Fruit fly (Drosophila melanogaster) whole organism, prepupa: ENCODE results near the gene CG5151.

ENCODE experiments used
- Blimp-1 ChIP-seq: fragments of 200-800 bp; sonication (Bioruptor generic); optimal IDR thresholded peaks from 3 replicates; lab custom pipeline; 2017; ENCODE audit warnings: missing biosample characterization, missing genetic modification characterization, mild to moderate bottlenecking, moderate library complexity, missing genetic modification reagents
- CG10631 ChIP-seq: fragments of 200-800 bp; sonication (Bioruptor generic); optimal IDR thresholded peaks from 2 replicates; lab custom pipeline; 2016; ENCODE audit warnings: missing biosample characterization, missing genetic modification characterization
- CG10669 ChIP-seq: fragments of 200-800 bp; sonication (Bioruptor generic); optimal IDR thresholded peaks from 3 replicates; lab custom pipeline; 2018; ENCODE audit warnings: missing biosample characterization, mild to moderate bottlenecking, missing genetic modification characterization, moderate library complexity
- CG11294 ChIP-seq: fragments of 200-800 bp; sonication (Bioruptor generic); IDR thresholded peaks from 2 replicates; pipeline ENCODE4 v1.3.6; 2022; ENCODE audit warnings: missing biosample characterization, missing genetic modification characterization
- CG15336 ChIP-seq: fragments of 200-800 bp; sonication (Bioruptor generic); IDR thresholded peaks from 2 replicates; pipeline ENCODE4 v1.3.6; 2022; ENCODE audit warnings: missing biosample characterization, missing genetic modification characterization
- CG1621 ChIP-seq: fragments of 200-800 bp; sonication (Bioruptor generic); optimal IDR thresholded peaks from 3 replicates; lab custom pipeline; 2018; ENCODE audit warnings: missing biosample characterization, mild to moderate bottlenecking, missing genetic modification characterization
- CG16779 ChIP-seq: fragments of 200-800 bp; sonication (Bioruptor generic); optimal IDR thresholded peaks from 3 replicates; lab custom pipeline; 2017; ENCODE audit warnings: missing biosample characterization, mild to moderate bottlenecking, missing genetic modification characterization
- CG31627 ChIP-seq: fragments of 200-800 bp; sonication (Bioruptor generic); optimal IDR thresholded peaks from 3 replicates; lab custom pipeline; 2016; ENCODE audit warnings: missing biosample characterization, missing genetic modification characterization
- CG34406 ChIP-seq: fragments of 200-800 bp; sonication (Bioruptor generic); optimal IDR thresholded peaks from 3 replicates; lab custom pipeline; 2016; ENCODE audit warnings: missing biosample characterization, missing genetic modification characterization
- CG4318 ChIP-seq: fragments of 200-800 bp; sonication (Bioruptor generic); optimal IDR thresholded peaks from 3 replicates; lab custom pipeline; 2017; ENCODE audit warnings: missing biosample characterization, mild to moderate bottlenecking, missing genetic modification characterization
- CG6163 ChIP-seq: fragments of 200-800 bp; sonication (Bioruptor generic); IDR thresholded peaks from 3 replicates; pipeline ENCODE4 v1.3.6; 2022; ENCODE audit warnings: missing biosample characterization, missing genetic modification characterization
- CG6808 ChIP-seq: fragments of 200-800 bp; sonication (Bioruptor generic); optimal IDR thresholded peaks from 3 replicates; lab custom pipeline; 2017; ENCODE audit warnings: missing biosample characterization, missing genetic modification characterization, mild to moderate bottlenecking, moderate library complexity, missing genetic modification reagents
- CG7368 ChIP-seq: fragments of 200-800 bp; sonication (Bioruptor generic); optimal IDR thresholded peaks from 3 replicates; lab custom pipeline; 2016; ENCODE audit warnings: missing biosample characterization, missing genetic modification characterization
- CG8119 ChIP-seq: fragments of 200-800 bp; sonication (Bioruptor generic); IDR thresholded peaks from 3 replicates; pipeline ENCODE4 v1.3.6; 2022; ENCODE audit warnings: missing biosample characterization, missing genetic modification characterization
- CG9139 ChIP-seq: fragments of 200-800 bp; sonication (Bioruptor generic); optimal IDR thresholded peaks from 3 replicates; lab custom pipeline; 2017; ENCODE audit warnings: missing biosample characterization, mild to moderate bottlenecking, missing genetic modification characterization
- Eip75B ChIP-seq: fragments of 200-800 bp; sonication (Bioruptor generic); optimal IDR thresholded peaks from 3 replicates; lab custom pipeline; 2016; ENCODE audit warnings: missing biosample characterization, missing genetic modification characterization
- Eip78C ChIP-seq: fragments of 200-800 bp; sonication (Bioruptor generic); peaks from one replicate; lab custom pipeline; 2016; ENCODE audit warnings: missing biosample characterization, missing genetic modification characterization
- Eip93F ChIP-seq: fragments of 200-800 bp; sonication (Bioruptor generic); optimal IDR thresholded peaks from 2 replicates; lab custom pipeline; 2016; ENCODE audit warnings: missing biosample characterization, mild to moderate bottlenecking, missing genetic modification characterization
- Ets21C ChIP-seq: fragments of 200-800 bp; sonication (Bioruptor generic); optimal IDR thresholded peaks from 3 replicates; lab custom pipeline; 2016; ENCODE audit warnings: missing biosample characterization, missing genetic modification characterization
- Ets96B ChIP-seq: fragments of 200-800 bp; optimal IDR thresholded peaks from 2 replicates; lab custom pipeline; 2019; ENCODE audit warnings: missing biosample characterization, mild to moderate bottlenecking, missing genetic modification characterization, moderate library complexity
- Hr4 ChIP-seq: fragments of 200-800 bp; sonication (Bioruptor generic); optimal IDR thresholded peaks from 3 replicates; lab custom pipeline; 2016; ENCODE audit warnings: missing biosample characterization, missing genetic modification characterization
- Lpt ChIP-seq: fragments of 200-800 bp; sonication (Bioruptor generic); optimal IDR thresholded peaks from 3 replicates; lab custom pipeline; 2016; ENCODE audit warnings: missing biosample characterization, missing genetic modification characterization
- Sox14 ChIP-seq: fragments of 200-800 bp; sonication (Bioruptor generic); optimal IDR thresholded peaks from 3 replicates; lab custom pipeline; 2016; ENCODE audit warnings: missing biosample characterization, missing genetic modification characterization
- Sox15 ChIP-seq: fragments of 200-800 bp; sonication (Bioruptor generic); optimal IDR thresholded peaks from 3 replicates; lab custom pipeline; 2016; ENCODE audit warnings: missing biosample characterization, missing genetic modification characterization
- cyc ChIP-seq: fragments of 200-800 bp; sonication (Bioruptor generic); optimal IDR thresholded peaks from 3 replicates; lab custom pipeline; 2016; ENCODE audit warnings: missing biosample characterization, missing genetic modification characterization
- dac ChIP-seq: fragments of 200-800 bp; sonication (Bioruptor generic); optimal IDR thresholded peaks from 2 replicates; lab custom pipeline; 2017; ENCODE audit warnings: missing biosample characterization, mild to moderate bottlenecking, missing genetic modification characterization
- dsx ChIP-seq: fragments of 200-800 bp; optimal IDR thresholded peaks from 3 replicates; lab custom pipeline; 2019; ENCODE audit warnings: missing biosample characterization, mild to moderate bottlenecking, missing genetic modification characterization, moderate library complexity; ENCODE audit not compliant: poor library complexity, severe bottlenecking
- esn ChIP-seq: fragments of 200-800 bp; sonication (Bioruptor generic); optimal IDR thresholded peaks from 2 replicates; lab custom pipeline; 2016; ENCODE audit warnings: missing biosample characterization, mild to moderate bottlenecking, missing genetic modification characterization, moderate library complexity
- fd85E ChIP-seq: fragments of 200-800 bp; sonication (Bioruptor generic); optimal IDR thresholded peaks from 3 replicates; lab custom pipeline; 2016; ENCODE audit warnings: missing biosample characterization, missing genetic modification characterization
- fkh ChIP-seq: fragments of 200-800 bp; sonication (Bioruptor generic); optimal IDR thresholded peaks from 3 replicates; lab custom pipeline; 2017; ENCODE audit warnings: missing biosample characterization, mild to moderate bottlenecking, missing genetic modification characterization, moderate library complexity
- net ChIP-seq: fragments of 200-800 bp; sonication (Bioruptor generic); optimal IDR thresholded peaks from 3 replicates; lab custom pipeline; 2016; ENCODE audit warnings: missing biosample characterization, missing genetic modification characterization
- pdm3 ChIP-seq: fragments of 200-800 bp; sonication (Bioruptor generic); optimal IDR thresholded peaks from 3 replicates; lab custom pipeline; 2016; ENCODE audit warnings: missing biosample characterization, missing genetic modification characterization
- spab ChIP-seq: fragments of 200-800 bp; sonication (Bioruptor generic); optimal IDR thresholded peaks from 2 replicates; lab custom pipeline; 2017; ENCODE audit warnings: missing biosample characterization, mild to moderate bottlenecking, missing genetic modification characterization, missing genetic modification reagents
- svp ChIP-seq: fragments of 200-800 bp; sonication (Bioruptor generic); peaks from one replicate; lab custom pipeline; 2016; ENCODE audit warnings: missing biosample characterization, missing genetic modification characterization
- topi ChIP-seq: fragments of 200-800 bp; sonication (Bioruptor generic); optimal IDR thresholded peaks from 3 replicates; lab custom pipeline; 2016; ENCODE audit warnings: missing biosample characterization, missing genetic modification characterization

The CG5151 gene

DNA sequence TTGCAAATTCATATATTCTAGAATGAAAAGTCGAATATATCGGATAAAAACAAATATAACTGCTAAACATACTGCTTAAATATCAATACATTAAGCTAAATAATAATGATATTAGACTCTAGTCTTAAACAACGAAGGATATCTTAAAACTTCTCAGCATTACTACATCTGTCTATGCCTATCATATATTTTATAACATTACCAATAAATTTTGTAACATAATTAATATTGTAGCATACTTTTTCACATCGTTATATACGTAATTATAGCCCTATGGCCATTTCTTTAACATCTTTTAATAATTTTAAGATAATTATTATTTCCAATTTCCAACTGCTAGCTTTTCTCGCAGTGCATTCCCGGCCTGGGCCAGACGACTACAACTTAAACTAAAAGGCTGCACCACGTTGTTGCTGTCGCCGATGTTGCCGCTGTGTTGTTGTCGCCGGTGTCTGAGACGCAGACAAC lies 8.3 kb upstream of the CG5151 start (continued):
- peak; percentile 64 for TF ChIP-seq Sox14 (GFP tag; lab: Kevin White, UChicago)
- peak; percentile 96 for TF ChIP-seq Eip78C (GFP tag; lab: Kevin White, UChicago)
- peak; percentile 4 for TF ChIP-seq CG7368 (GFP tag; lab: Kevin White, UChicago)
- peak; percentile 59 for TF ChIP-seq Eip75B (GFP tag; lab: Kevin White, UChicago)
- TF ChIP-seq CG15336 (GFP tag; lab: Robert Waterston, UW) = 0 out of 2 replicates have a peak, but pooled peaks have one; percentile 28
- peak; percentile 30 for TF ChIP-seq Blimp-1
- TF ChIP-seq dac = no peak
- peak; percentile 71 for TF ChIP-seq dsx (GFP tag; lab: Kevin White, UChicago)
- TF ChIP-seq Sox15 = peak; percentile 66
- TF ChIP-seq fd85E = no peak
- TF ChIP-seq CG10669 (GFP tag; lab: Kevin White, UChicago) = peak; percentile 69
- peak; percentile 83 for TF ChIP-seq CG10631 (GFP tag; lab: Kevin White, UChicago)
- TF ChIP-seq CG1621 (tag; lab: Kevin White, UChicago) = peak; percentile 69
- TF ChIP-seq svp = peak; percentile 80
- TF ChIP-seq topi (GFP tag; lab: Kevin White, UChicago) = peak; percentile 44
- TF ChIP-seq Lpt (GFP tag; lab: Kevin White, UChicago) = no peak
- TF ChIP-seq Ets21C (GFP tag; lab: Kevin White, UChicago) = no peak
- TF ChIP-seq CG11294 (GFP tag; lab: Robert Waterston, UW) = no peak
- TF ChIP-seq CG31627 (GFP tag; lab: Kevin White, UChicago) = peak; percentile 33
- TF ChIP-seq CG9139 (GFP tag; lab: Kevin White, UChicago) = peak; percentile 71
- TF ChIP-seq, all 60 proteins: peak for 49

DNA sequence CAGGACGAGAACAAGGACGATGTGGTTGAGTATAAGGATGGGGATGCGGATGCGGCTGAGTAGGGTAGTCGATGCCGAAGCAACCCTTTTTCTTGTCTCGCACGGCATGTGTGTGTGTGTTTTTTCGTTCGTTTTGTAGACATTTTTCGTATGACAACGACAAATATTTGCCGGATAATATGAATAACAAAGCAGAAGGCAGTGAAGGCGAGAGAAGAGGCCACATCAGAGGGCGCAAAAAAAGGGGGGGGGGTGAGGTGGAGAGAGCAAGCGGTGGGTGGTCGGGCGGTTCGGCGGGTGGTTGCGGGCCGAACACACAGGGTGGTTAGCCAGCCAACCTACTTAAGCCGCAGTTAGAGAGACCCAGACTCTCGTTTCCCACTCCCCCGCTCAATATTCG lies 7.9 kb upstream of the CG5151 start:
- TF ChIP-seq fkh (GFP tag; lab: Kevin White, UChicago) (peak; percentile 18), Ets21C (GFP tag; lab: Kevin White, UChicago) (no peak), CG6163 (GFP tag; lab: Robert Waterston, UW) (no peak), CG8119 (GFP tag; lab: Robert Waterston, UW) (no peak)

DNA sequence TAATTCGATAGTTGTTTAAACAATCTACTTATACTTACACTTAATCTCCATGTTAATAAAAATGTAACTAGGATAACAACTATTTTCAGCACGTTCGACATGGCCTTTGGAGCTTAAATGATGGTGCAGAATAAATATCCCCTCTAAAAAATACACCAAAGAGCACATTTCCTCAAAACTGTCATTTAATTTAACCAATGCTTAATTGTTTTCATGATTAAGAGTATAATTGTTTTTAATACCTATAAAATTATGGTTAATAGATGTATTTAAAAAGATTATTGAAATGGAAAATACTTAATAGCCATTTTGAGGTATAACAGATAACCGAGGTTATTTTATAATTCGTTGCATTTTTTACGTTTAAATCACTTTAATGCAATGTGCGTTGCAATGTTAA lies 6.8 kb upstream of the CG5151 start, which contains the start of gene CG33795:
Gene CG33795, minus strand, starts transcription at position 101 of the 400 bp plus-strand sequence.
- no peak for TF ChIP-seq CG4318 (GFP tag; lab: Kevin White, UChicago)
- TF ChIP-seq Sox14 (GFP tag; lab: Kevin White, UChicago) = no peak
- TF ChIP-seq Ets21C (GFP tag; lab: Kevin White, UChicago) = no peak
- TF ChIP-seq CG34406 (GFP tag; lab: Kevin White, UChicago) = no peak
- TF ChIP-seq pdm3 (GFP tag; lab: Kevin White, UChicago) = no peak
- TF ChIP-seq CG16779 (tag; lab: Kevin White, UChicago) = no peak
- no peak for TF ChIP-seq CG7368 (GFP tag; lab: Kevin White, UChicago)
- TF ChIP-seq, all 60 proteins: peak for 0

DNA sequence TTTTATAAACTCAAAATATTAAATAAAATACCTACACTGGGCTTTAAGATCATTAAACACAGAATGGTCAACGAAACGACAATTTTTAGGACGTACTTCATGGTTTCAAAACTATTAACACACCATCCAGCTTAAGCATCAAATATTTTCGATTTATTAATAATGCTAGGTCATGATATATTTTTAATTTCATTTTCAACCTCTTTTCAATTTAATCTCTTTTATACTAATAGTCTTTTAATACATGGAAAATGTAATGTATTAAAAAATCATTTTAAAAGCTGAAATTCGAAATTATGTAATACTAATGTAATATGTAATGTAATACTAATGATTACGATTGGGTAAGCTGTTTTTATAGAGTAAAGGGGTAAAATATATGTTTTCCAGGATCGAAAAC lies 5.5 kb upstream of the CG5151 start, which contains the start of gene CG33796:
Gene CG33796, minus strand, starts transcription at position 101 of the 400 bp plus-strand sequence.
- no peak for TF ChIP-seq CG31627 (GFP tag; lab: Kevin White, UChicago)
- no peak for TF ChIP-seq CG34406 (GFP tag; lab: Kevin White, UChicago)
- TF ChIP-seq spab = no peak
- TF ChIP-seq esn (GFP tag; lab: Kevin White, UChicago) = no peak
- TF ChIP-seq Ets96B (tag; lab: Kevin White, UChicago) = no peak
- TF ChIP-seq net = no peak
- no peak for TF ChIP-seq Eip93F (GFP tag; lab: Kevin White, UChicago)
- TF ChIP-seq cyc = no peak
- TF ChIP-seq CG6808 = no peak
- no peak for TF ChIP-seq CG1621 (tag; lab: Kevin White, UChicago)
- no peak for TF ChIP-seq pdm3 (GFP tag; lab: Kevin White, UChicago)
- no peak for TF ChIP-seq Sox15
- TF ChIP-seq fd85E = no peak
- TF ChIP-seq Hr4 = no peak
- no peak for TF ChIP-seq CG7368 (GFP tag; lab: Kevin White, UChicago)
- no peak for TF ChIP-seq Sox14 (GFP tag; lab: Kevin White, UChicago)
- TF ChIP-seq, all 60 proteins: peak for 0
